Fruit fly (Drosophila melanogaster) whole organism, embryonic: ENCODE measurements around the gene fmt.

Experiments
- B-H1 ChIP-seq: fragments of 200-800 bp; sonication (Bioruptor generic); IDR thresholded peaks from 3 replicates; pipeline ENCODE4 v1.3.6; 2022; ENCODE audit warnings: missing biosample characterization, missing genetic modification characterization
- BEAF-32 ChIP-seq: fragments of 200-800 bp; sonication (Bioruptor generic); optimal IDR thresholded peaks from 3 replicates; lab custom pipeline; 2017; ENCODE audit warnings: missing biosample characterization, missing genetic modification characterization, mild to moderate bottlenecking, moderate library complexity, missing genetic modification reagents
- Bgb ChIP-seq: fragments of 200-800 bp; sonication (Bioruptor generic); IDR thresholded peaks from 2 replicates; pipeline ENCODE4 v1.3.6; 2022; ENCODE audit warnings: missing biosample characterization, missing genetic modification characterization; ENCODE audit not compliant: partially characterized antibody
- CG10979 ChIP-seq: fragments of 200-800 bp; sonication (Bioruptor generic); optimal IDR thresholded peaks from 2 replicates; lab custom pipeline; 2018; ENCODE audit warnings: missing biosample characterization, mild to moderate bottlenecking, missing genetic modification characterization, moderate library complexity
- CG13894 ChIP-seq: fragments of 200-800 bp; sonication (Bioruptor generic); optimal IDR thresholded peaks from 3 replicates; lab custom pipeline; 2018; ENCODE audit warnings: missing biosample characterization, mild to moderate bottlenecking, missing genetic modification characterization, moderate library complexity
- CG1647 ChIP-seq: fragments of 200-800 bp; sonication (Bioruptor generic); optimal IDR thresholded peaks from 3 replicates; lab custom pipeline; 2016; ENCODE audit warnings: missing biosample characterization, missing genetic modification characterization
- CG17568 ChIP-seq: fragments of 200-800 bp; sonication (Bioruptor generic); optimal IDR thresholded peaks from 2 replicates; lab custom pipeline; 2018; ENCODE audit warnings: missing biosample characterization, mild to moderate bottlenecking, missing genetic modification characterization, moderate library complexity
- CG2116 ChIP-seq: fragments of 200-800 bp; sonication (Bioruptor generic); optimal IDR thresholded peaks from 3 replicates; lab custom pipeline; 2018; ENCODE audit warnings: missing biosample characterization, mild to moderate bottlenecking, missing genetic modification characterization
- CG2889 ChIP-seq: fragments of 200-800 bp; sonication (Bioruptor generic); IDR thresholded peaks from 3 replicates; pipeline ENCODE4 v1.3.6; 2022; ENCODE audit warnings: missing biosample characterization, missing genetic modification characterization
- CG34376 ChIP-seq: fragments of 200-800 bp; sonication (Bioruptor generic); optimal IDR thresholded peaks from 2 replicates; lab custom pipeline; 2018; ENCODE audit warnings: missing biosample characterization, mild to moderate bottlenecking, missing genetic modification characterization
- CG3995 ChIP-seq: fragments of 200-800 bp; sonication (Bioruptor generic); optimal IDR thresholded peaks from 3 replicates; lab custom pipeline; 2016; ENCODE audit warnings: missing biosample characterization, missing genetic modification characterization
- CG42726 ChIP-seq: fragments of 200-800 bp; sonication (Bioruptor generic); IDR thresholded peaks from 2 replicates; pipeline ENCODE4 v1.3.6; 2022; ENCODE audit warnings: missing biosample characterization, missing genetic modification characterization; ENCODE audit not compliant: partially characterized antibody
- CG4707 ChIP-seq: fragments of 200-800 bp; sonication (Bioruptor generic); optimal IDR thresholded peaks from 2 replicates; lab custom pipeline; 2018; ENCODE audit warnings: missing biosample characterization, mild to moderate bottlenecking, missing genetic modification characterization, moderate library complexity
- CG6272 ChIP-seq: fragments of 200-800 bp; sonication (Bioruptor generic); IDR thresholded peaks from 2 replicates; pipeline ENCODE4 v1.3.6; 2022; ENCODE audit warnings: missing biosample characterization, missing genetic modification characterization
- CG7556 ChIP-seq: fragments of 200-800 bp; sonication (Bioruptor generic); optimal IDR thresholded peaks from 2 replicates; lab custom pipeline; 2017; ENCODE audit warnings: missing biosample characterization, mild to moderate bottlenecking, missing genetic modification characterization
- CG7963 ChIP-seq: fragments of 200-800 bp; sonication (Bioruptor generic); IDR thresholded peaks from 3 replicates; pipeline ENCODE4 v1.3.6; 2022; ENCODE audit warnings: missing biosample characterization, missing genetic modification characterization; ENCODE audit not compliant: partially characterized antibody
- CG8388 ChIP-seq: fragments of 200-800 bp; sonication (Bioruptor generic); optimal IDR thresholded peaks from 2 replicates; lab custom pipeline; 2019; ENCODE audit warnings: missing biosample characterization, mild to moderate bottlenecking, missing genetic modification characterization, moderate library complexity
- D19A ChIP-seq: fragments of 200-800 bp; optimal IDR thresholded peaks from 3 replicates; lab custom pipeline; 2019; ENCODE audit warnings: missing biosample characterization, mild to moderate bottlenecking, missing genetic modification characterization, moderate library complexity
- Ets65A ChIP-seq: fragments of 200-800 bp; sonication (Bioruptor generic); peaks from one replicate; lab custom pipeline; 2016; ENCODE audit warnings: missing biosample characterization, missing genetic modification characterization
- Hr51 ChIP-seq, 2 experiments: fragments of 200-800 bp; sonication (Bioruptor generic); optimal IDR thresholded peaks; 2 replicates in 1 of 2; 3 replicates in 1 of 2; lab custom pipeline; 2016 to 2018; ENCODE audit warnings: missing biosample characterization in 2 of 2, missing genetic modification characterization in 2 of 2, mild to moderate bottlenecking in 1 of 2, moderate library complexity in 1 of 2
- Myb ChIP-seq: fragments of 200-800 bp; sonication (Bioruptor generic); optimal IDR thresholded peaks from 2 replicates; lab custom pipeline; 2016; ENCODE audit warnings: missing biosample characterization, missing genetic modification characterization
- Nf-YB ChIP-seq: fragments of 200-800 bp; sonication (Bioruptor generic); optimal IDR thresholded peaks from 3 replicates; lab custom pipeline; 2019; ENCODE audit warnings: missing biosample characterization, mild to moderate bottlenecking, missing genetic modification characterization, moderate library complexity
- ap ChIP-seq: fragments of 200-800 bp; sonication (Bioruptor generic); IDR thresholded peaks from 2 replicates; pipeline ENCODE4 v1.3.6; 2022; ENCODE audit warnings: missing biosample characterization, missing genetic modification characterization
- ash1 ChIP-seq: fragments of 200-800 bp; sonication (Bioruptor generic); optimal IDR thresholded peaks from 2 replicates; lab custom pipeline; 2018; ENCODE audit warnings: missing biosample characterization, mild to moderate bottlenecking, missing genetic modification characterization
- bowl ChIP-seq: fragments of 200-800 bp; sonication (Bioruptor generic); IDR thresholded peaks from 2 replicates; pipeline ENCODE4 v1.3.6; 2022; ENCODE audit warnings: missing biosample characterization, missing genetic modification characterization
- bsh ChIP-seq, 2 experiments: fragments of 200-800 bp; sonication (Bioruptor generic); optimal IDR thresholded peaks; 2 replicates each; lab custom pipeline; 2017 to 2018; ENCODE audit warnings: mild to moderate bottlenecking in 2 of 2, missing biosample characterization in 2 of 2, missing genetic modification characterization in 2 of 2, moderate library complexity in 1 of 2
- btn ChIP-seq: fragments of 200-800 bp; sonication (Bioruptor generic); optimal IDR thresholded peaks from 2 replicates; lab custom pipeline; 2016; ENCODE audit warnings: missing biosample characterization, missing genetic modification characterization
- chinmo ChIP-seq: fragments of 200-800 bp; sonication (Bioruptor generic); IDR thresholded peaks from 4 replicates; pipeline ENCODE4 v1.3.6; 2022; ENCODE audit warnings: missing biosample characterization, missing genetic modification characterization; ENCODE audit not compliant: partially characterized antibody
- crol ChIP-seq: fragments of 200-800 bp; sonication (Bioruptor generic); IDR thresholded peaks from 2 replicates; pipeline ENCODE4 v1.3.6; 2022; ENCODE audit warnings: missing biosample characterization, missing genetic modification characterization
- ems ChIP-seq: fragments of 200-800 bp; sonication (Bioruptor generic); optimal IDR thresholded peaks from 3 replicates; lab custom pipeline; 2016; ENCODE audit warnings: missing biosample characterization, missing genetic modification characterization
- ham ChIP-seq: fragments of 200-800 bp; sonication (Bioruptor generic); IDR thresholded peaks from 2 replicates; pipeline ENCODE4 v1.3.6; 2022; ENCODE audit warnings: missing biosample characterization, missing genetic modification characterization
- ind ChIP-seq: fragments of 200-800 bp; sonication (Bioruptor generic); optimal IDR thresholded peaks from 3 replicates; lab custom pipeline; 2016; ENCODE audit warnings: missing biosample characterization, missing genetic modification characterization
- jigr1 ChIP-seq: fragments of 200-800 bp; sonication (Bioruptor generic); IDR thresholded peaks from 3 replicates; pipeline ENCODE4 v1.3.6; 2022; ENCODE audit warnings: missing biosample characterization, missing genetic modification characterization
- kay ChIP-seq: fragments of 200-800 bp; sonication (Bioruptor generic); optimal IDR thresholded peaks from 2 replicates; lab custom pipeline; 2016; ENCODE audit warnings: missing biosample characterization, missing genetic modification characterization
- lbe ChIP-seq: fragments of 200-800 bp; sonication (Bioruptor generic); optimal IDR thresholded peaks from 2 replicates; lab custom pipeline; 2016; ENCODE audit warnings: missing biosample characterization, mild to moderate bottlenecking, missing genetic modification characterization
- nerfin-1 ChIP-seq: fragments of 200-800 bp; sonication (Bioruptor generic); optimal IDR thresholded peaks from 3 replicates; lab custom pipeline; 2019; ENCODE audit warnings: missing biosample characterization, mild to moderate bottlenecking, missing genetic modification characterization, moderate library complexity
- onecut ChIP-seq: fragments of 200-800 bp; sonication (Bioruptor generic); IDR thresholded peaks from 2 replicates; pipeline ENCODE4 v1.3.6; 2022; ENCODE audit warnings: missing biosample characterization, missing genetic modification characterization
- pfk ChIP-seq: fragments of 200-800 bp; sonication (Bioruptor generic); optimal IDR thresholded peaks from 2 replicates; lab custom pipeline; 2018; ENCODE audit warnings: missing biosample characterization, mild to moderate bottlenecking, missing genetic modification characterization, moderate library complexity
- phol ChIP-seq: fragments of 200-800 bp; sonication (Bioruptor generic); optimal IDR thresholded peaks from 3 replicates; lab custom pipeline; 2018; ENCODE audit warnings: missing biosample characterization, mild to moderate bottlenecking, missing genetic modification characterization, moderate library complexity
- prd ChIP-seq, 3 experiments: fragments of >200 bp in 2 of 3; fragments of 200-800 bp in 1 of 3; sonication (Bioruptor generic) in 1 of 3; optimal IDR thresholded peaks in 2 of 3; IDR thresholded peaks in 1 of 3; 2 replicates in 2 of 3; 3 replicates in 1 of 3; pipeline versions ENCODE4 v1.3.6 to Lab custom; 2017 to 2022; ENCODE audit warnings: missing biosample characterization in 1 of 3, missing genetic modification characterization in 1 of 3
- sima ChIP-seq: fragments of 200-800 bp; sonication (Bioruptor generic); optimal IDR thresholded peaks from 2 replicates; lab custom pipeline; 2016; ENCODE audit warnings: missing biosample characterization, missing genetic modification characterization
- sr ChIP-seq: fragments of 200-800 bp; sonication (Bioruptor generic); IDR thresholded peaks from 3 replicates; pipeline ENCODE4 v1.3.6; 2022; ENCODE audit warnings: missing biosample characterization, missing genetic modification characterization
- stc ChIP-seq: fragments of 200-800 bp; sonication (Bioruptor generic); IDR thresholded peaks from 2 replicates; pipeline ENCODE4 v1.3.6; 2022; ENCODE audit warnings: missing biosample characterization, missing genetic modification characterization
- tx ChIP-seq: fragments of 200-800 bp; sonication (Bioruptor generic); optimal IDR thresholded peaks from 2 replicates; lab custom pipeline; 2016; ENCODE audit warnings: missing biosample characterization, missing genetic modification characterization
- unpg ChIP-seq: fragments of 200-800 bp; sonication (Bioruptor generic); optimal IDR thresholded peaks from 3 replicates; lab custom pipeline; 2018; ENCODE audit warnings: missing biosample characterization, mild to moderate bottlenecking, missing genetic modification characterization, moderate library complexity
- vvl ChIP-seq: fragments of 200-800 bp; sonication (Bioruptor generic); IDR thresholded peaks from 2 replicates; pipeline ENCODE4 v1.3.6; 2022; ENCODE audit warnings: missing biosample characterization, missing genetic modification characterization
- wdn ChIP-seq: fragments of 200-800 bp; sonication (Bioruptor generic); IDR thresholded peaks from 2 replicates; pipeline ENCODE4 v1.3.6; 2022; ENCODE audit warnings: missing biosample characterization, missing genetic modification characterization
- zen ChIP-seq: fragments of 200-800 bp; sonication (Bioruptor generic); optimal IDR thresholded peaks from 3 replicates; lab custom pipeline; 2018; ENCODE audit warnings: missing biosample characterization, mild to moderate bottlenecking, missing genetic modification characterization, moderate library complexity
- zfh2 ChIP-seq: fragments of 200-800 bp; sonication (Bioruptor generic); optimal IDR thresholded peaks from 2 replicates; lab custom pipeline; 2016; ENCODE audit warnings: missing biosample characterization, missing genetic modification characterization

Gene fmt

DNA sequence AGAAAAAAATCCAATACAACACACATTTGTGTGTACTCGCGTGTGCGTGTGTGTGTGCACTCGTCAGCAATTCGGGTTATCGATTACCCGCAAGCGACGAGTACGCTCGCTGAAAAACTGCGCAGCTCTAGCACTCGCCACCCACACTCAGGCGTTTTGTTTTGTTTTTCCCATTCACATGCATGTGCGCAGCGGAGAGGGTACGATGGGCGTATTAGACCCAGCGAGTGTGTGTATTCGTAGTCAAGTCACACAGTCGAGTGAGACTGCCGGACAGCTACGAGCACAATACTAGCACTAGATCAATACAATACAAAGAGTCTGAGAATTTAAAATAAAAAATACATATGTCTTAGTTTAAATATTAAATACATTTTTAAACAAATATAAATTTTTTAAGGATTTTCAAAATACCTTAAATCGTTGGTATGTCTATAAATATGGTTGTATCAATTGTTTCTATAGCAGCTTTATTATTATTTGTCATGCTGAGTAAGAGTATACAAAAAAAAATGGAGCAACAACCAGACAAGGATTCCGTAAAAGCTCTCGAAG, 11.3 kb upstream of the fmt start, which contains the start of the genes D19B and CG43293 (continued):
- peak; percentile 33 for TF ChIP-seq CG3995 (GFP tag; lab: Kevin White, UChicago)
- 0 out of 3 replicates have a peak, but pooled peaks have one; percentile 24 for TF ChIP-seq jigr1 (GFP tag; lab: Robert Waterston, UW)
- TF ChIP-seq CG4707, result peak; percentile 91
- peak; percentile 85 to 86 for TF ChIP-seq Hr51 (GFP tag; optimal IDR thresholded peaks at IDR 0.05; lab: Kevin White, UChicago)
- peak; percentile 86 for TF ChIP-seq zfh2 (GFP tag; lab: Kevin White, UChicago)
- peak; percentile 82 to 90 for TF ChIP-seq bsh (GFP tag; optimal IDR thresholded peaks at IDR 0.05; lab: Kevin White, UChicago)
- TF ChIP-seq tx (GFP tag; lab: Kevin White, UChicago), result peak; percentile 77
- TF ChIP-seq onecut (GFP tag; lab: Robert Waterston, UW), result peak; percentile 91
- TF ChIP-seq zen (tag; lab: Kevin White, UChicago), result peak; percentile 77
- TF ChIP-seq sr (GFP tag; lab: Robert Waterston, UW), result peak; percentile 61
- TF ChIP-seq unpg (GFP tag; lab: Kevin White, UChicago), result peak; percentile 88
- TF ChIP-seq wdn (GFP tag; lab: Robert Waterston, UW), result peak; percentile 87
- TF ChIP-seq D19A (tag; lab: Kevin White, UChicago), result peak; percentile 94
- peak; percentile 84 for TF ChIP-seq CG13894
- peak; percentile 67 for TF ChIP-seq btn (GFP tag; lab: Kevin White, UChicago)
- TF ChIP-seq ap (GFP tag; lab: Robert Waterston, UW), result peak; percentile 69
- TF ChIP-seq vvl, result peak; percentile 93
- no peak for TF ChIP-seq prd (optimal IDR thresholded peaks at IDR 0.05; lab: Kevin White, UChicago)
- peak; percentile 94 for TF ChIP-seq prd (GFP tag; IDR thresholded peaks at IDR 0.05; lab: Robert Waterston, UW)
- peak; percentile 89 for TF ChIP-seq ems
- TF ChIP-seq CG1647, result peak; percentile 83
- peak; percentile 79 for TF ChIP-seq CG8388 (GFP tag; lab: Kevin White, UChicago)
- TF ChIP-seq ash1, result peak; percentile 78
- TF ChIP-seq lbe (GFP tag; lab: Kevin White, UChicago), result peak; percentile 78
- peak; percentile 72; the same call in 1 of the 2 replicates for TF ChIP-seq ham
- peak; percentile 93 for TF ChIP-seq ind (GFP tag; lab: Kevin White, UChicago)
- TF ChIP-seq CG7556 (GFP tag; lab: Kevin White, UChicago), result peak; percentile 81
- peak; percentile 87 for TF ChIP-seq stc (GFP tag; lab: Robert Waterston, UW)
- TF ChIP-seq crol (GFP tag; lab: Robert Waterston, UW), result peak; percentile 34; the same call in 1 of the 2 replicates
- TF ChIP-seq BEAF-32, result peak; percentile 43
- TF ChIP-seq Bgb (GFP tag; lab: Robert Waterston, UW), result peak; percentile 59; the same call in 1 of the 2 replicates
- TF ChIP-seq CG7963 (GFP tag; lab: Robert Waterston, UW), result peak; percentile 45; the same call in 1 of the 3 replicates
- peak; percentile 58 for TF ChIP-seq nerfin-1
- peak; percentile 98 for TF ChIP-seq chinmo (GFP tag; lab: Robert Waterston, UW)
- TF ChIP-seq CG10979, result peak; percentile 86
- no peak for TF ChIP-seq CG17568 (GFP tag; lab: Kevin White, UChicago)
- peak; percentile 81 for TF ChIP-seq phol (tag; lab: Kevin White, UChicago)
- TF ChIP-seq CG42726, result no peak
- peak; percentile 23 for TF ChIP-seq sima
- TF ChIP-seq kay (GFP tag; lab: Kevin White, UChicago), result peak; percentile 85
- peak; percentile 69 for TF ChIP-seq Nf-YB (GFP tag; lab: Kevin White, UChicago)
- TF ChIP-seq CG2116 (GFP tag; lab: Kevin White, UChicago), result peak; percentile 64
- peak; percentile 31 for TF ChIP-seq pfk (GFP tag; lab: Kevin White, UChicago)
- peak; percentile 89 for TF ChIP-seq B-H1
- peak; percentile 88 for TF ChIP-seq CG2889 (GFP tag; lab: Robert Waterston, UW)
- peak; percentile 59 for TF ChIP-seq Myb (GFP tag; lab: Kevin White, UChicago)
- peak; percentile 81 for TF ChIP-seq CG6272 (GFP tag; lab: Robert Waterston, UW)
- peak; percentile 88 for TF ChIP-seq bowl (GFP tag; lab: Robert Waterston, UW)
- peak; percentile 98 for TF ChIP-seq Ets65A (GFP tag; lab: Kevin White, UChicago)
- TF ChIP-seq CG34376 (GFP tag; lab: Kevin White, UChicago), result peak; percentile 69
